Fruit fly (Drosophila melanogaster): ENCODE results near the gene CG13807.
A peak's percentile ranks its signal among the peaks of the same experiment; 100 is the strongest.

CG13807 gene

DNA sequence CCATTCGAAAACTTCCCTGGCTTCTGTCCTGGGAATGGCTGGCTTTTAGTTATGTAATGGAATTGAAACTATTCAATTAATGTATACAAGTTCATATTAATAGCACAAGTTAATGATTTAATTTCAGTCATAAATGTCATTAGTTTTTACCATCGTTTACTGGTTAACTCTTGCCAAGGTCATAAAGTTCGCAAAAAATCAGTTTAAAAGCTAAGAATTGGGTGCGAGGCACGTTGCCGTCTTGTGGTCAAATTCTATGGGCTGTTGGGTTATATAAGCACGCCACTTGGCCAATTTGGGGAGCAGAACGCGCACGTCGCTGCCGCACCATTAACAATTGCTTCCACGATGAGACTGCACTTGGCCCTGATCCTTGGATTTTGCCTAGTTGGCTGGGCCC lies 13.5 kb downstream of the CG13807 start, which contains the start of gene yellow-g2:
Gene yellow-g2, plus strand, starts transcription at position 301 of the 400 bp plus-strand sequence.
- TF ChIP-seq CG13204 (GFP tag; optimal IDR thresholded peaks at IDR 0.05) (no peak), EcR (GFP tag; optimal IDR thresholded peaks at IDR 0.05) (no peak), Pif1A (GFP tag; optimal IDR thresholded peaks at IDR 0.05) (no peak), rn (GFP tag; IDR thresholded peaks at IDR 0.05) (no peak), CG14655 (GFP tag; optimal IDR thresholded peaks at IDR 0.05) (no peak), CG15710 (tag; optimal IDR thresholded peaks at IDR 0.05) (no peak), fd96Ca (GFP tag; IDR thresholded peaks at IDR 0.05) (no peak), gl (tag; optimal IDR thresholded peaks at IDR 0.05) (no peak), Ets98B (GFP tag; IDR thresholded peaks at IDR 0.05) (no peak)

DNA sequence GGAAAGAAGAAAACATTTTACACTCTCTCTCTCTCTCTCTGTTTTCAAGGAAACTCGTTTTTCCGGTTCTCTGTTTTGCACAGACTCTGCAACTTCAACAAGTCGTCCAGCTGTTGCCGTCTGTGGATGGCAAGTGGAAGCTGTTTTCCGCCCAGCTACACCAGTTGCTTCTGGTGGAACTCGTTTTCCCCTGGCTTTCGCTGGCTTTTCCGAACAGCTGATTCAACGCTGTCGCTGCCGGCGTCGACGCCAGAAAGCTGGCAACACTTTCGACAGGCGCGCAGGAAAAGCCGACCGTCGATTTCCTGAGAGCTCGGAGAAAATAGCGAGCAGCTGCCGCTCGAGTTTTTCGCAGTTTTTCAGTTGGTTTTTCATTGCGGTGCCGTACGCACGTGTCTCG lies 19.8 kb downstream of the CG13807 start, which contains the start of gene MsR2:
Gene MsR2, plus strand, starts transcription at position 378 of the 400 bp plus-strand sequence.
- TF ChIP-seq Ets98B (GFP tag; IDR thresholded peaks at IDR 0.05) = 0 out of 2 replicates have a peak, but pooled peaks have one; percentile 11
- TF ChIP-seq CG8301 (tag; optimal IDR thresholded peaks at IDR 0.05) = no peak
- TF ChIP-seq CG8159 (tag; optimal IDR thresholded peaks at IDR 0.05) = no peak
- TF ChIP-seq D1 (tag; optimal IDR thresholded peaks at IDR 0.05) = no peak
- peak; percentile 74; the same call in 2 of the 3 replicates for TF ChIP-seq CG4496 (GFP tag; IDR thresholded peaks at IDR 0.05)
- TF ChIP-seq CG32121 (GFP tag; IDR thresholded peaks at IDR 0.05) = no peak
- TF ChIP-seq Snoo (tag; optimal IDR thresholded peaks at IDR 0.05) = no peak
- no peak for TF ChIP-seq CG15710 (tag; optimal IDR thresholded peaks at IDR 0.05)
- TF ChIP-seq Pif1B (GFP tag; optimal IDR thresholded peaks at IDR 0.05) = no peak
- TF ChIP-seq gl (tag; optimal IDR thresholded peaks at IDR 0.05) = no peak
- no peak for TF ChIP-seq CG34367 (tag; optimal IDR thresholded peaks at IDR 0.05)
- TF ChIP-seq Pif1A (GFP tag; optimal IDR thresholded peaks at IDR 0.05) = no peak
- TF ChIP-seq EcR (GFP tag; optimal IDR thresholded peaks at IDR 0.05) = no peak
- TF ChIP-seq CG10348 (GFP tag; IDR thresholded peaks at IDR 0.05) = no peak
- no peak for TF ChIP-seq CG9948 (tag; optimal IDR thresholded peaks at IDR 0.05)
- no peak for TF ChIP-seq CG17806 (tag; optimal IDR thresholded peaks at IDR 0.05)
- TF ChIP-seq CG13204 (GFP tag; optimal IDR thresholded peaks at IDR 0.05) = no peak
- peak; percentile 90 for TF ChIP-seq CG12605 (GFP tag; IDR thresholded peaks at IDR 0.05)
- TF ChIP-seq CG14655 (GFP tag; optimal IDR thresholded peaks at IDR 0.05) = peak; percentile 13
- no peak for TF ChIP-seq fd96Ca (GFP tag; IDR thresholded peaks at IDR 0.05)
- no peak for TF ChIP-seq rn (GFP tag; IDR thresholded peaks at IDR 0.05)

Measured in whole organism, pupa.